Worm (Caenorhabditis elegans): ENCODE data around the gene F16F9.3.

DNA sequence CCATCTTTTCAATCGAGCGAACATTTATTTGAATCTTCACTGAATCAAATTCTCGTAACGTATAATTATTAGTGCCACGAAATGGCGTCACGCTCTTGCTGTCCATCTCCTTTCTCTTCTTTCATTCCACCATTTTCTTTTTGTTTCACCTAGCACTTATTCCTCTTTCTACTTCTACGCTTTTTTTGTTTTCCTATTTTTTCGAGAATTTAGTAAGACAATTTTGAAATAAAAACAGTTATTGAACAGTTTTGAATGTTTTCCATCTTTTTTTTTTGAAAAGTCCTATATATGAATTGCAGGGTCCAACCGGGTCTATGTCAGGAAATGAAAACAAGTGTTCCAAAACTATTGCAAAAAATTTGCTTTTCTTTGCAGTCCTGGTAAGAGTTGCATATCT lies 37.6 kb downstream of the F16F9.3 start, which contains the start of gene T01B10.5:
- TF ChIP-seq sdz-12 (GFP tag; optimal IDR thresholded peaks at IDR 0.05) (no peak), ama-1 (optimal IDR thresholded peaks at IDR 0.05) (no peak), egl-27 (tag; optimal IDR thresholded peaks at IDR 0.05) (no peak), ztf-11 (tag; optimal IDR thresholded peaks at IDR 0.05) (no peak), nhr-237 (tag; optimal IDR thresholded peaks at IDR 0.05) (no peak), lin-1 (GFP tag; IDR thresholded peaks at IDR 0.05) (no peak), php-3 (GFP tag; IDR thresholded peaks at IDR 0.05) (no peak), dpl-1 (GFP tag; optimal IDR thresholded peaks at IDR 0.05) (no peak)
